Fruit fly (Drosophila melanogaster) whole organism, embryonic: ENCODE results near the gene CG3149.

Source experiments
- ATbp ChIP-seq: fragments of 200-800 bp; sonication (Bioruptor generic); optimal IDR thresholded peaks from 2 replicates; lab custom pipeline; 2017; ENCODE audit warnings: missing biosample characterization, mild to moderate bottlenecking, missing genetic modification characterization, missing genetic modification reagents
- BtbVII ChIP-seq: fragments of 200-800 bp; sonication (Bioruptor generic); optimal IDR thresholded peaks from 3 replicates; lab custom pipeline; 2017; ENCODE audit warnings: missing biosample characterization, mild to moderate bottlenecking, missing genetic modification characterization
- Bteb2 ChIP-seq: fragments of 200-800 bp; sonication (Bioruptor generic); optimal IDR thresholded peaks from 2 replicates; lab custom pipeline; 2016; ENCODE audit warnings: missing biosample characterization, missing genetic modification characterization
- CG10274 ChIP-seq: fragments of 200-800 bp; sonication (Bioruptor generic); optimal IDR thresholded peaks from 3 replicates; lab custom pipeline; 2017; ENCODE audit warnings: missing biosample characterization, mild to moderate bottlenecking, missing genetic modification characterization
- CG11085 ChIP-seq: fragments of 200-800 bp; sonication (Bioruptor generic); IDR thresholded peaks from 2 replicates; pipeline ENCODE4 v1.3.6; 2022; ENCODE audit warnings: missing biosample characterization, missing genetic modification characterization
- CG13424 ChIP-seq: fragments of 200-800 bp; sonication (Bioruptor generic); optimal IDR thresholded peaks from 2 replicates; lab custom pipeline; 2019; ENCODE audit warnings: missing biosample characterization, mild to moderate bottlenecking, missing genetic modification characterization, moderate library complexity
- CG14014 ChIP-seq: fragments of 200-800 bp; sonication (Bioruptor generic); IDR thresholded peaks from 2 replicates; pipeline ENCODE4 v1.3.6; 2022; ENCODE audit warnings: missing biosample characterization, missing genetic modification characterization
- CG14050 ChIP-seq: fragments of 200-800 bp; sonication (Bioruptor generic); IDR thresholded peaks from 3 replicates; pipeline ENCODE4 v1.3.6; 2022; ENCODE audit warnings: missing biosample characterization, missing genetic modification characterization
- CG1529 ChIP-seq: fragments of 200-800 bp; sonication (Bioruptor generic); optimal IDR thresholded peaks from 3 replicates; lab custom pipeline; 2018; ENCODE audit warnings: missing biosample characterization, missing genetic modification characterization
- CG17359 ChIP-seq: fragments of 200-800 bp; sonication (Bioruptor generic); optimal IDR thresholded peaks from 3 replicates; lab custom pipeline; 2018; ENCODE audit warnings: missing biosample characterization, mild to moderate bottlenecking, missing genetic modification characterization, moderate library complexity
- CG18262 ChIP-seq: fragments of 200-800 bp; optimal IDR thresholded peaks from 3 replicates; lab custom pipeline; 2019; ENCODE audit warnings: missing biosample characterization, mild to moderate bottlenecking, missing genetic modification characterization, moderate library complexity
- CG18476 ChIP-seq: fragments of 200-800 bp; sonication (Bioruptor generic); optimal IDR thresholded peaks from 2 replicates; lab custom pipeline; 2016; ENCODE audit warnings: missing biosample characterization, mild to moderate bottlenecking, missing genetic modification characterization
- CG2678 ChIP-seq: fragments of 200-800 bp; sonication (Bioruptor generic); optimal IDR thresholded peaks from 3 replicates; lab custom pipeline; 2019; ENCODE audit warnings: missing biosample characterization, mild to moderate bottlenecking, missing genetic modification characterization, moderate library complexity
- CG3847 ChIP-seq: fragments of 200-800 bp; sonication (Bioruptor generic); IDR thresholded peaks from 2 replicates; pipeline ENCODE4 v1.3.6; 2022; ENCODE audit warnings: missing biosample characterization, missing genetic modification characterization
- CG4424 ChIP-seq: fragments of 200-800 bp; sonication (Bioruptor generic); optimal IDR thresholded peaks from 3 replicates; lab custom pipeline; 2016; ENCODE audit warnings: missing biosample characterization, missing genetic modification characterization
- CG6175 ChIP-seq: fragments of 200-800 bp; sonication (Bioruptor generic); IDR thresholded peaks from 3 replicates; pipeline ENCODE4 v1.3.6; 2022; ENCODE audit warnings: missing biosample characterization, missing genetic modification characterization
- CG7786 ChIP-seq: fragments of 200-800 bp; sonication (Bioruptor generic); optimal IDR thresholded peaks from 2 replicates; lab custom pipeline; 2016; ENCODE audit warnings: missing biosample characterization, missing genetic modification characterization
- CG9876 ChIP-seq: fragments of 200-800 bp; sonication (Bioruptor generic); optimal IDR thresholded peaks from 2 replicates; lab custom pipeline; 2016; ENCODE audit warnings: missing biosample characterization, missing genetic modification characterization
- Chrac-16 ChIP-seq: fragments of 200-800 bp; sonication (Bioruptor generic); optimal IDR thresholded peaks from 3 replicates; lab custom pipeline; 2016; ENCODE audit warnings: missing biosample characterization, missing genetic modification characterization
- E2f1 ChIP-seq: fragments of 200-800 bp; sonication (Bioruptor generic); IDR thresholded peaks from 2 replicates; pipeline ENCODE4 v1.3.6; 2022; ENCODE audit warnings: missing biosample characterization, missing genetic modification characterization
- Fer3 ChIP-seq: fragments of 200-800 bp; sonication (Bioruptor generic); optimal IDR thresholded peaks from 2 replicates; lab custom pipeline; 2018; ENCODE audit warnings: missing biosample characterization, mild to moderate bottlenecking, missing genetic modification characterization, moderate library complexity
- Hmr ChIP-seq: fragments of 200-800 bp; sonication (Bioruptor generic); optimal IDR thresholded peaks from 3 replicates; lab custom pipeline; 2017; ENCODE audit warnings: mild to moderate bottlenecking, missing biosample characterization, missing genetic modification reagents, missing genetic modification characterization
- Med ChIP-seq: fragments of 200-800 bp; sonication (Bioruptor generic); peaks from one replicate; lab custom pipeline; 2016; ENCODE audit warnings: missing biosample characterization, missing genetic modification characterization, mild to moderate bottlenecking, inconsistent platforms, moderate library complexity
- Myb ChIP-seq: fragments of 200-800 bp; sonication (Bioruptor generic); optimal IDR thresholded peaks from 2 replicates; lab custom pipeline; 2016; ENCODE audit warnings: missing biosample characterization, missing genetic modification characterization
- Neu2 ChIP-seq: fragments of 200-800 bp; sonication (Bioruptor generic); optimal IDR thresholded peaks from 3 replicates; lab custom pipeline; 2016; ENCODE audit warnings: missing biosample characterization, missing genetic modification characterization, borderline replicate concordance
- Nf-YA ChIP-seq: fragments of 200-800 bp; sonication (Bioruptor generic); IDR thresholded peaks from 2 replicates; pipeline ENCODE4 v1.3.6; 2022; ENCODE audit warnings: missing biosample characterization, missing genetic modification characterization
- Rfx ChIP-seq: fragments of 200-800 bp; sonication (Bioruptor generic); IDR thresholded peaks from 2 replicates; pipeline ENCODE4 v1.3.6; 2022; ENCODE audit warnings: missing biosample characterization, missing genetic modification characterization
- Side ChIP-seq: fragments of 200-800 bp; sonication (Bioruptor generic); optimal IDR thresholded peaks from 2 replicates; lab custom pipeline; 2016; ENCODE audit warnings: missing biosample characterization, missing genetic modification characterization
- Sox102F ChIP-seq: fragments of 200-800 bp; sonication (Bioruptor generic); optimal IDR thresholded peaks from 2 replicates; lab custom pipeline; 2018; ENCODE audit warnings: missing biosample characterization, mild to moderate bottlenecking, missing genetic modification characterization, moderate library complexity
- caup ChIP-seq: fragments of 200-800 bp; sonication (Bioruptor generic); optimal IDR thresholded peaks from 3 replicates; lab custom pipeline; 2017; ENCODE audit warnings: missing biosample characterization, mild to moderate bottlenecking, missing genetic modification characterization, moderate library complexity; ENCODE audit not compliant: severe bottlenecking
- chn ChIP-seq: fragments of 200-800 bp; sonication (Bioruptor generic); optimal IDR thresholded peaks from 2 replicates; lab custom pipeline; 2016; ENCODE audit warnings: missing biosample characterization, missing genetic modification characterization
- dimm ChIP-seq: fragments of 200-800 bp; sonication (Bioruptor generic); IDR thresholded peaks from 2 replicates; pipeline ENCODE4 v1.3.6; 2022; ENCODE audit warnings: missing biosample characterization, missing genetic modification characterization
- dm ChIP-seq: fragments of 200-800 bp; sonication (Bioruptor generic); optimal IDR thresholded peaks from 3 replicates; lab custom pipeline; 2016; ENCODE audit warnings: missing biosample characterization, missing genetic modification characterization
- en ChIP-seq: fragments of 200-800 bp; sonication (Bioruptor generic); optimal IDR thresholded peaks from 2 replicates; lab custom pipeline; 2016; ENCODE audit warnings: missing biosample characterization, missing genetic modification characterization
- ewg ChIP-seq: fragments of 200-800 bp; sonication (Bioruptor generic); optimal IDR thresholded peaks from 3 replicates; lab custom pipeline; 2017; ENCODE audit warnings: mild to moderate bottlenecking, missing biosample characterization, missing genetic modification reagents, missing genetic modification characterization
- fd96Cb ChIP-seq: fragments of 200-800 bp; sonication (Bioruptor generic); optimal IDR thresholded peaks from 2 replicates; lab custom pipeline; 2018; ENCODE audit warnings: missing biosample characterization, mild to moderate bottlenecking, missing genetic modification characterization, moderate library complexity
- fu2 ChIP-seq: fragments of 200-800 bp; sonication (Bioruptor generic); optimal IDR thresholded peaks from 2 replicates; lab custom pipeline; 2016; ENCODE audit warnings: missing biosample characterization, missing genetic modification characterization
- gt ChIP-seq: fragments of 200-800 bp; sonication (Bioruptor generic); IDR thresholded peaks from 2 replicates; pipeline ENCODE4 v1.3.6; 2022; ENCODE audit warnings: missing biosample characterization, missing genetic modification characterization
- knrl ChIP-seq: fragments of 200-800 bp; sonication (Bioruptor generic); IDR thresholded peaks from 3 replicates; pipeline ENCODE4 v1.3.6; 2022; ENCODE audit warnings: missing biosample characterization, missing genetic modification characterization; ENCODE audit not compliant: partially characterized antibody
- nerfin-1 ChIP-seq: fragments of 200-800 bp; sonication (Bioruptor generic); optimal IDR thresholded peaks from 3 replicates; lab custom pipeline; 2019; ENCODE audit warnings: missing biosample characterization, mild to moderate bottlenecking, missing genetic modification characterization, moderate library complexity
- nmo ChIP-seq: fragments of 200-800 bp; sonication (Bioruptor generic); optimal IDR thresholded peaks from 2 replicates; lab custom pipeline; 2018; ENCODE audit warnings: missing biosample characterization, mild to moderate bottlenecking, missing genetic modification characterization, moderate library complexity
- org-1 ChIP-seq: fragments of 200-800 bp; sonication (Bioruptor generic); optimal IDR thresholded peaks from 2 replicates; lab custom pipeline; 2017; ENCODE audit warnings: missing biosample characterization, missing genetic modification characterization
- repo ChIP-seq: fragments of 200-800 bp; sonication (Bioruptor generic); optimal IDR thresholded peaks from 2 replicates; lab custom pipeline; 2016; ENCODE audit warnings: missing biosample characterization, missing genetic modification characterization
- row ChIP-seq: fragments of 200-800 bp; sonication (Bioruptor generic); IDR thresholded peaks from 3 replicates; pipeline ENCODE4 v1.3.6; 2022; ENCODE audit warnings: missing biosample characterization, missing genetic modification characterization
- sens ChIP-seq: fragments of 200-800 bp; sonication (Bioruptor generic); peaks from one replicate; lab custom pipeline; 2016; ENCODE audit warnings: missing biosample characterization, missing genetic modification characterization
- sim ChIP-seq: fragments of 200-800 bp; sonication (Bioruptor generic); IDR thresholded peaks from 2 replicates; pipeline ENCODE4 v1.3.6; 2022; ENCODE audit warnings: missing biosample characterization, missing genetic modification characterization
- sisA ChIP-seq: fragments of 200-800 bp; sonication (Bioruptor generic); IDR thresholded peaks from 2 replicates; pipeline ENCODE4 v1.3.6; 2022; ENCODE audit warnings: missing biosample characterization, missing genetic modification characterization
- ttk ChIP-seq: fragments of 200-800 bp; sonication (Bioruptor generic); IDR thresholded peaks from 2 replicates; pipeline ENCODE4 v2.1.2; 2022; ENCODE audit warnings: missing biosample characterization, missing genetic modification characterization
- vvl ChIP-seq: fragments of 200-800 bp; sonication (Bioruptor generic); IDR thresholded peaks from 2 replicates; pipeline ENCODE4 v1.3.6; 2022; ENCODE audit warnings: missing biosample characterization, missing genetic modification characterization
- yki ChIP-seq: fragments of >200 bp; optimal IDR thresholded peaks from 3 replicates; lab custom pipeline; 2018

The CG3149 gene

DNA sequence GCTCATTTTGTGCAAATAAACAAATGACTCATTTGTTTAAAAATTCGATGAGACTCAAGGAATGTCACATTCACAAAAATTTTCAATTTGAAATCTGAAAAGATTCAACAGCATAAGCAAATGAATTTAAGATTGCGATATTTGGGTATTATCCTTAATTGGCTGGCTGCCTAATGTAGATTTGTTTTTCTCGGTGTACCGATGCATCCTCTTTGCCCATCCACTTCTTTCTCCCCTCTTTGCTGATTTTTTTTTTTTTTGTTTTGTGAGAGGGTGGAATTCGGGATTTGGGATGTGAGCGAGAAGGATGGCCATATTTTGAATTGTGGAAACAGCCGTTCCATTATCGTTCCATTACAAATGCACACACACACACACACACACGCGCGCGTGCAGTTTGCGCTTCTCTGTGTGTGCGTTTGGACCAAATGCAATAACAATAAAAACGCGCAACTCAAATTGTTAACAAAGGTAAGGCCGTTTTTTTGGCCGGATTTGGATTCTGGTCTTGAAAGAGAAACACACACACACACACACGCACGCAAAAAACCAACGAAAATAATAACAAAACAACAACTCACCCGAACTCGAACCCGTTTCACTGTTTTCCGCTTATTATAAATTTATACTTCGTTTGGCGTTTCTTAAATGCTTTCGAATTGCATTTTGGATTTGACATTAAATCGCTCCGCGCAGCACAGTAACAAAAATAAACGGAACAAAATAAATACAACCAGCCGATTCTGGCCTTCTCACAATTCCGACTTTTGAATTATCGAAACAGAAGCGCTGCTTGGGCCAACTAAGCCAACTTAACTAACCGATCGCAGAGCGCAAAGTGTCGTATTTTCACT, 15.7 kb downstream of the CG3149 start (continued):
- TF ChIP-seq CG13424 (tag; lab: Kevin White, UChicago) = peak; percentile 38
- TF ChIP-seq sens (GFP tag; lab: Kevin White, UChicago) = peak; percentile 95
- peak; percentile 57 for TF ChIP-seq Sox102F
- peak; percentile 28 for TF ChIP-seq nerfin-1 (tag; lab: Kevin White, UChicago)
- TF ChIP-seq CG11085 (GFP tag; lab: Robert Waterston, UW) = no peak
- TF ChIP-seq E2f1 (GFP tag; lab: Robert Waterston, UW) = no peak
- peak; percentile 45; the same call in 1 of the 2 replicates for TF ChIP-seq sim (GFP tag; lab: Robert Waterston, UW)
- TF ChIP-seq CG3847 (GFP tag; lab: Robert Waterston, UW) = no peak
- peak; percentile 73 for TF ChIP-seq CG18262
- TF ChIP-seq Chrac-16 (GFP tag; lab: Kevin White, UChicago) = peak; percentile 46
- no peak for TF ChIP-seq Nf-YA (GFP tag; lab: Robert Waterston, UW)
- peak; percentile 54 for TF ChIP-seq CG17359 (tag; lab: Kevin White, UChicago)
- TF ChIP-seq caup (GFP tag; lab: Kevin White, UChicago) = no peak
- TF ChIP-seq ttk (GFP tag; lab: Robert Waterston, UW) = 0 out of 2 replicates have a peak, but pooled peaks have one; percentile 40
- no peak for TF ChIP-seq Neu2 (GFP tag; lab: Kevin White, UChicago)
- no peak for TF ChIP-seq CG2678 (tag; lab: Kevin White, UChicago)
- TF ChIP-seq nmo = peak; percentile 62
- no peak for TF ChIP-seq Myb (GFP tag; lab: Kevin White, UChicago)
- TF ChIP-seq Bteb2 (GFP tag; lab: Kevin White, UChicago) = no peak
- TF ChIP-seq Med (GFP tag; lab: Kevin White, UChicago) = peak; percentile 41
- peak; percentile 48; the same call in 1 of the 3 replicates for TF ChIP-seq row (GFP tag; lab: Robert Waterston, UW)
- peak; percentile 49 for TF ChIP-seq vvl (GFP tag; lab: Robert Waterston, UW)
- peak; percentile 14 for TF ChIP-seq CG18476
- peak; percentile 67 for TF ChIP-seq CG1529 (GFP tag; lab: Kevin White, UChicago)
- TF ChIP-seq CG14050 = no peak
- peak; percentile 16 for TF ChIP-seq Fer3 (tag; lab: Kevin White, UChicago)
- no peak for TF ChIP-seq gt (GFP tag; lab: Robert Waterston, UW)
- TF ChIP-seq dimm (GFP tag; lab: Robert Waterston, UW) = no peak
- peak; percentile 63 for TF ChIP-seq CG4424 (GFP tag; lab: Kevin White, UChicago)
- TF ChIP-seq fu2 = no peak
- no peak for TF ChIP-seq knrl
- TF ChIP-seq ewg (GFP tag; lab: Kevin White, UChicago) = peak; percentile 22
- no peak for TF ChIP-seq dm (GFP tag; lab: Kevin White, UChicago)
- TF ChIP-seq CG14014 = no peak
- TF ChIP-seq Side = no peak
- TF ChIP-seq repo (GFP tag; lab: Kevin White, UChicago) = no peak
- TF ChIP-seq ATbp (GFP tag; lab: Kevin White, UChicago) = peak; percentile 65
- peak; percentile 54; the same call in 1 of the 2 replicates for TF ChIP-seq sisA
- TF ChIP-seq Hmr (GFP tag; lab: Kevin White, UChicago) = no peak
- no peak for TF ChIP-seq Rfx (GFP tag; lab: Robert Waterston, UW)
- no peak for TF ChIP-seq en
- TF ChIP-seq org-1 (GFP tag; lab: Kevin White, UChicago) = peak; percentile 25
- no peak for TF ChIP-seq CG10274
- TF ChIP-seq fd96Cb (tag; lab: Kevin White, UChicago) = peak; percentile 65
- peak; percentile 40 for TF ChIP-seq chn (GFP tag; lab: Kevin White, UChicago)
- no peak for TF ChIP-seq BtbVII (GFP tag; lab: Kevin White, UChicago)
- no peak for TF ChIP-seq CG9876
- peak; percentile 4 for TF ChIP-seq CG7786 (GFP tag; lab: Kevin White, UChicago)
- TF ChIP-seq CG6175 (GFP tag; lab: Robert Waterston, UW) = no peak
- no peak for TF ChIP-seq yki (lab: Kevin White, UChicago)
